Fruit fly (Drosophila melanogaster) whole organism, embryonic: ENCODE results near the gene Xport-B.

Experiments
- Asciz ChIP-seq: fragments of 200-800 bp; sonication (Bioruptor generic); optimal IDR thresholded peaks from 2 replicates; lab custom pipeline; 2017; ENCODE audit warnings: missing biosample characterization, mild to moderate bottlenecking, missing genetic modification characterization, missing genetic modification reagents
- Atf6 ChIP-seq: fragments of 200-800 bp; sonication (Bioruptor generic); IDR thresholded peaks from 2 replicates; pipeline ENCODE4 v1.3.6; 2022; ENCODE audit warnings: missing biosample characterization, missing genetic modification characterization
- B-H2 ChIP-seq: fragments of 200-800 bp; sonication (Bioruptor generic); optimal IDR thresholded peaks from 2 replicates; lab custom pipeline; 2018; ENCODE audit warnings: missing biosample characterization, mild to moderate bottlenecking, missing genetic modification characterization
- BtbVII ChIP-seq: fragments of 200-800 bp; sonication (Bioruptor generic); optimal IDR thresholded peaks from 3 replicates; lab custom pipeline; 2017; ENCODE audit warnings: missing biosample characterization, mild to moderate bottlenecking, missing genetic modification characterization
- CG10209 ChIP-seq: fragments of 200-800 bp; sonication (Bioruptor generic); optimal IDR thresholded peaks from 3 replicates; lab custom pipeline; 2017; ENCODE audit warnings: missing biosample characterization, mild to moderate bottlenecking, missing genetic modification characterization, missing genetic modification reagents
- CG10543 ChIP-seq: fragments of 200-800 bp; sonication (Bioruptor generic); optimal IDR thresholded peaks from 3 replicates; lab custom pipeline; 2017; ENCODE audit warnings: missing biosample characterization, mild to moderate bottlenecking, missing genetic modification characterization, moderate library complexity
- CG11093 ChIP-seq: fragments of 200-800 bp; sonication (Bioruptor generic); IDR thresholded peaks from 3 replicates; pipeline ENCODE4 v1.3.6; 2022; ENCODE audit warnings: missing biosample characterization, missing genetic modification characterization
- CG11560 ChIP-seq: fragments of 200-800 bp; sonication (Bioruptor generic); IDR thresholded peaks from 3 replicates; pipeline ENCODE4 v1.3.6; 2022; ENCODE audit warnings: missing biosample characterization, missing genetic modification characterization
- CG12071 ChIP-seq: fragments of 200-800 bp; sonication (Bioruptor generic); optimal IDR thresholded peaks from 3 replicates; lab custom pipeline; 2018; ENCODE audit warnings: missing biosample characterization, mild to moderate bottlenecking, missing genetic modification characterization
- CG14014 ChIP-seq: fragments of 200-800 bp; sonication (Bioruptor generic); IDR thresholded peaks from 2 replicates; pipeline ENCODE4 v1.3.6; 2022; ENCODE audit warnings: missing biosample characterization, missing genetic modification characterization
- CG15011 ChIP-seq: fragments of 200-800 bp; sonication (Bioruptor generic); optimal IDR thresholded peaks from 3 replicates; lab custom pipeline; 2018; ENCODE audit warnings: missing biosample characterization, mild to moderate bottlenecking, missing genetic modification characterization
- CG1529 ChIP-seq: fragments of 200-800 bp; sonication (Bioruptor generic); optimal IDR thresholded peaks from 3 replicates; lab custom pipeline; 2018; ENCODE audit warnings: missing biosample characterization, missing genetic modification characterization
- CG16779 ChIP-seq: fragments of 200-800 bp; sonication (Bioruptor generic); IDR thresholded peaks from 2 replicates; pipeline ENCODE4 v1.3.6; 2022; ENCODE audit warnings: missing biosample characterization, missing genetic modification characterization
- CG17385 ChIP-seq: fragments of 200-800 bp; sonication (Bioruptor generic); optimal IDR thresholded peaks from 3 replicates; lab custom pipeline; 2018; ENCODE audit warnings: missing biosample characterization, mild to moderate bottlenecking, missing genetic modification characterization
- CG18262 ChIP-seq: fragments of 200-800 bp; optimal IDR thresholded peaks from 3 replicates; lab custom pipeline; 2019; ENCODE audit warnings: missing biosample characterization, mild to moderate bottlenecking, missing genetic modification characterization, moderate library complexity
- CG18599 ChIP-seq: fragments of 200-800 bp; sonication (Bioruptor generic); optimal IDR thresholded peaks from 3 replicates; lab custom pipeline; 2017; ENCODE audit warnings: missing biosample characterization, missing genetic modification characterization, mild to moderate bottlenecking, moderate library complexity, missing genetic modification reagents
- CG2120 ChIP-seq: fragments of 200-800 bp; sonication (Bioruptor generic); optimal IDR thresholded peaks from 3 replicates; lab custom pipeline; 2016; ENCODE audit warnings: missing biosample characterization, missing genetic modification characterization
- CG3995 ChIP-seq: fragments of 200-800 bp; sonication (Bioruptor generic); optimal IDR thresholded peaks from 3 replicates; lab custom pipeline; 2016; ENCODE audit warnings: missing biosample characterization, missing genetic modification characterization
- CG6813 ChIP-seq: fragments of 200-800 bp; sonication (Bioruptor generic); optimal IDR thresholded peaks from 2 replicates; lab custom pipeline; 2017; ENCODE audit warnings: missing biosample characterization, missing genetic modification characterization, mild to moderate bottlenecking, moderate library complexity, missing genetic modification reagents
- CG9817 ChIP-seq: fragments of 200-800 bp; sonication (Bioruptor generic); optimal IDR thresholded peaks from 2 replicates; lab custom pipeline; 2018; ENCODE audit warnings: missing biosample characterization, mild to moderate bottlenecking, missing genetic modification characterization, moderate library complexity
- CG9932 ChIP-seq: fragments of 200-800 bp; sonication (Bioruptor generic); IDR thresholded peaks from 2 replicates; pipeline ENCODE4 v1.3.6; 2022; ENCODE audit warnings: missing biosample characterization, missing genetic modification characterization
- CTCF ChIP-seq: fragments of 200-800 bp; sonication (Bioruptor generic); optimal IDR thresholded peaks from 2 replicates; lab custom pipeline; 2017; ENCODE audit warnings: missing biosample characterization, mild to moderate bottlenecking, missing genetic modification characterization, moderate library complexity
- Dbx ChIP-seq: fragments of 200-800 bp; sonication (Bioruptor generic); IDR thresholded peaks from 3 replicates; pipeline ENCODE4 v1.3.6; 2022; ENCODE audit warnings: missing biosample characterization, missing genetic modification characterization
- Dip3 ChIP-seq: fragments of 200-800 bp; sonication (Bioruptor generic); optimal IDR thresholded peaks from 3 replicates; lab custom pipeline; 2016; ENCODE audit warnings: missing biosample characterization, missing genetic modification characterization
- Fer2 ChIP-seq: fragments of 200-800 bp; sonication (Bioruptor generic); optimal IDR thresholded peaks from 2 replicates; lab custom pipeline; 2018; ENCODE audit warnings: missing biosample characterization, mild to moderate bottlenecking, missing genetic modification characterization, moderate library complexity
- HHEX ChIP-seq: fragments of 200-800 bp; sonication (Bioruptor generic); optimal IDR thresholded peaks from 3 replicates; lab custom pipeline; 2017; ENCODE audit warnings: missing biosample characterization, mild to moderate bottlenecking, missing genetic modification characterization, missing genetic modification reagents
- Hand ChIP-seq: fragments of 200-800 bp; sonication (Bioruptor generic); optimal IDR thresholded peaks from 2 replicates; lab custom pipeline; 2017; ENCODE audit warnings: mild to moderate bottlenecking, missing biosample characterization, missing genetic modification reagents, missing genetic modification characterization
- Hsf ChIP-seq: fragments of 200-800 bp; sonication (Bioruptor generic); optimal IDR thresholded peaks from 3 replicates; lab custom pipeline; 2016; ENCODE audit warnings: missing biosample characterization, missing genetic modification characterization
- Jarid2 ChIP-seq: fragments of 200-800 bp; sonication (Bioruptor generic); optimal IDR thresholded peaks from 3 replicates; lab custom pipeline; 2017; ENCODE audit warnings: mild to moderate bottlenecking, missing biosample characterization, missing genetic modification reagents, missing genetic modification characterization
- Max ChIP-seq: fragments of 200-800 bp; sonication (Bioruptor generic); optimal IDR thresholded peaks from 2 replicates; lab custom pipeline; 2016; ENCODE audit warnings: missing biosample characterization, mild to moderate bottlenecking, missing genetic modification characterization
- Med ChIP-seq: fragments of 200-800 bp; sonication (Bioruptor generic); peaks from one replicate; lab custom pipeline; 2016; ENCODE audit warnings: missing biosample characterization, missing genetic modification characterization, mild to moderate bottlenecking, inconsistent platforms, moderate library complexity
- Neu2 ChIP-seq: fragments of 200-800 bp; sonication (Bioruptor generic); optimal IDR thresholded peaks from 3 replicates; lab custom pipeline; 2016; ENCODE audit warnings: missing biosample characterization, missing genetic modification characterization, borderline replicate concordance
- Trl ChIP-seq, 3 experiments: fragments of >200 bp in 2 of 3; fragments of 200-800 bp in 1 of 3; sonication (Bioruptor generic) in 1 of 3; optimal IDR thresholded peaks; 2 replicates in 1 of 3; 3 replicates in 2 of 3; lab custom pipeline; 2016 to 2017; ENCODE audit warnings: missing biosample characterization in 1 of 3, missing genetic modification characterization in 1 of 3
- Xrp1 ChIP-seq: fragments of 200-800 bp; sonication (Bioruptor generic); IDR thresholded peaks from 2 replicates; pipeline ENCODE4 v1.3.6; 2022; ENCODE audit warnings: missing biosample characterization, missing genetic modification characterization
- caup ChIP-seq: fragments of 200-800 bp; sonication (Bioruptor generic); optimal IDR thresholded peaks from 3 replicates; lab custom pipeline; 2017; ENCODE audit warnings: missing biosample characterization, mild to moderate bottlenecking, missing genetic modification characterization, moderate library complexity; ENCODE audit not compliant: severe bottlenecking
- cwo ChIP-seq: fragments of 200-800 bp; sonication (Bioruptor generic); optimal IDR thresholded peaks from 3 replicates; lab custom pipeline; 2017; ENCODE audit warnings: missing biosample characterization, missing genetic modification characterization, mild to moderate bottlenecking, moderate library complexity, missing genetic modification reagents
- eyg ChIP-seq: fragments of 200-800 bp; sonication (Bioruptor generic); optimal IDR thresholded peaks from 3 replicates; lab custom pipeline; 2016; ENCODE audit warnings: missing biosample characterization, missing genetic modification characterization
- grn ChIP-seq: fragments of 200-800 bp; sonication (Bioruptor generic); optimal IDR thresholded peaks from 3 replicates; lab custom pipeline; 2017; ENCODE audit warnings: missing biosample characterization, missing genetic modification characterization
- insv ChIP-seq, 2 experiments: fragments of 200-800 bp; sonication (Bioruptor generic); optimal IDR thresholded peaks; 3 replicates each; lab custom pipeline; 2016 to 2018; ENCODE audit warnings: missing biosample characterization in 2 of 2, missing genetic modification characterization in 2 of 2
- org-1 ChIP-seq: fragments of 200-800 bp; sonication (Bioruptor generic); optimal IDR thresholded peaks from 2 replicates; lab custom pipeline; 2017; ENCODE audit warnings: missing biosample characterization, missing genetic modification characterization
- otp ChIP-seq: fragments of 200-800 bp; sonication (Bioruptor generic); IDR thresholded peaks from 3 replicates; pipeline ENCODE4, ENCODE4 v1.3.6; 2022; ENCODE audit warnings: missing biosample characterization, missing genetic modification characterization
- pnt ChIP-seq: fragments of 200-800 bp; sonication (Bioruptor generic); optimal IDR thresholded peaks from 3 replicates; lab custom pipeline; 2016; ENCODE audit warnings: missing biosample characterization, missing genetic modification characterization
- salm ChIP-seq: fragments of 200-800 bp; sonication (Bioruptor generic); optimal IDR thresholded peaks from 2 replicates; lab custom pipeline; 2018; ENCODE audit warnings: missing biosample characterization, mild to moderate bottlenecking, missing genetic modification characterization
- schlank ChIP-seq: fragments of 200-800 bp; sonication (Bioruptor generic); optimal IDR thresholded peaks from 2 replicates; lab custom pipeline; 2018; ENCODE audit warnings: missing biosample characterization, mild to moderate bottlenecking, missing genetic modification characterization
- sens ChIP-seq: fragments of 200-800 bp; sonication (Bioruptor generic); peaks from one replicate; lab custom pipeline; 2016; ENCODE audit warnings: missing biosample characterization, missing genetic modification characterization
- seq ChIP-seq: fragments of 200-800 bp; sonication (Bioruptor generic); IDR thresholded peaks from 2 replicates; pipeline ENCODE4 v1.3.6; 2022; ENCODE audit warnings: missing biosample characterization, missing genetic modification characterization
- sob ChIP-seq: fragments of 200-800 bp; sonication (Bioruptor generic); IDR thresholded peaks from 2 replicates; pipeline ENCODE4 v1.3.6; 2022; ENCODE audit warnings: missing biosample characterization, missing genetic modification characterization
- tin ChIP-seq: fragments of 200-800 bp; sonication (Bioruptor generic); optimal IDR thresholded peaks from 3 replicates; lab custom pipeline; 2016; ENCODE audit warnings: missing biosample characterization, missing genetic modification characterization

Gene Xport-B

dm6 chr3R:19925271-19925670 lies 10.1 kb upstream of the Xport-B start, which contains the start of gene CG4462:
CG4462 (minus strand) TSS chr3R:19925371.
- TF ChIP-seq insv (GFP tag; optimal IDR thresholded peaks at IDR 0.05; lab: Kevin White, UChicago): peak in 1 of 2 experiments; percentile 20
- TF ChIP-seq Neu2 (GFP tag; lab: Kevin White, UChicago): no peak

- TF ChIP-seq otp (GFP tag; lab: Robert Waterston, UW) (peak; percentile 64; the same call in 1 of the 3 replicates), eyg (GFP tag; lab: Kevin White, UChicago) (peak; percentile 13), CG15011 (GFP tag; lab: Kevin White, UChicago) (peak; percentile 42), CG9932 (GFP tag; lab: Robert Waterston, UW) (peak; percentile 29; the same call in 1 of the 2 replicates), CG6813 (GFP tag; lab: Kevin White, UChicago) (peak; percentile 30), CG10209 (peak; percentile 4), grn (peak; percentile 14), Jarid2 (GFP tag; lab: Kevin White, UChicago) (no peak), caup (GFP tag; lab: Kevin White, UChicago) (peak; percentile 56), CG9817 (tag; lab: Kevin White, UChicago) (peak; percentile 10), sob (GFP tag; lab: Robert Waterston, UW) (peak; percentile 33; the same call in 1 of the 2 replicates), Fer2 (tag; lab: Kevin White, UChicago) (peak; percentile 1), org-1 (GFP tag; lab: Kevin White, UChicago) (peak; percentile 2), Atf6 (GFP tag; lab: Robert Waterston, UW) (peak; percentile 62), CG18262 (tag; lab: Kevin White, UChicago) (no peak), CG17385 (GFP tag; lab: Kevin White, UChicago) (no peak), Max (GFP tag; lab: Kevin White, UChicago) (no peak), Dip3 (GFP tag; lab: Kevin White, UChicago) (peak; percentile 1), CTCF (GFP tag; lab: Kevin White, UChicago) (no peak), CG3995 (GFP tag; lab: Kevin White, UChicago) (peak; percentile 2), CG14014 (GFP tag; lab: Robert Waterston, UW) (peak; percentile 43; the same call in 1 of the 2 replicates), HHEX (GFP tag; lab: Kevin White, UChicago) (peak; percentile 33), B-H2 (GFP tag; lab: Kevin White, UChicago) (peak; percentile 11), salm (tag; lab: Kevin White, UChicago) (no peak), sens (GFP tag; lab: Kevin White, UChicago) (peak; percentile 56), Asciz (GFP tag; lab: Kevin White, UChicago) (peak; percentile 22), CG11560 (tag; lab: Robert Waterston, UW) (no peak), CG12071 (GFP tag; lab: Kevin White, UChicago) (peak; percentile 51), Trl (optimal IDR thresholded peaks at IDR 0.05; lab: Kevin White, UChicago) (no peak), Trl (GFP tag; optimal IDR thresholded peaks at IDR 0.05; lab: Kevin White, UChicago) (peak; percentile 5), CG11093 (GFP tag; lab: Robert Waterston, UW) (no peak), CG10543 (GFP tag; lab: Kevin White, UChicago) (peak; percentile 49), CG16779 (GFP tag; lab: Robert Waterston, UW) (no peak), schlank (peak; percentile 24), cwo (GFP tag; lab: Kevin White, UChicago) (peak; percentile 8), Dbx (GFP tag; lab: Robert Waterston, UW) (0 out of 3 replicates have a peak, but pooled peaks have one; percentile 28), CG1529 (GFP tag; lab: Kevin White, UChicago) (no peak), BtbVII (GFP tag; lab: Kevin White, UChicago) (peak; percentile 36), seq (GFP tag; lab: Robert Waterston, UW) (0 out of 2 replicates have a peak, but pooled peaks have one; percentile 32), CG2120 (peak; percentile 48), Xrp1 (no peak), Med (GFP tag; lab: Kevin White, UChicago) (peak; percentile 90), Hsf (no peak), CG18599 (GFP tag; lab: Kevin White, UChicago) (peak; percentile 50), pnt (GFP tag; lab: Kevin White, UChicago) (no peak), Hand (GFP tag; lab: Kevin White, UChicago) (no peak), tin (GFP tag; lab: Kevin White, UChicago) (no peak)
Observed at dm6 chr3R:19924331-19924730, 9.1 kb upstream of the Xport-B start.
